Worm (Caenorhabditis elegans): ENCODE measurements around the gene mrps-25.

- TF ChIP-seq F49E8.2 (tag; optimal IDR thresholded peaks at IDR 0.05; ENCODE audit: insufficient read depth) = no peak
- no peak for TF ChIP-seq snpc-4 (GFP tag; optimal IDR thresholded peaks at IDR 0.05)
- TF ChIP-seq snpc-4 (tag; optimal IDR thresholded peaks at IDR 0.05) = no peak
- TF ChIP-seq xnd-1 (tag; optimal IDR thresholded peaks at IDR 0.05) = no peak
- no peak for TF ChIP-seq hlh-12 (tag; optimal IDR thresholded peaks at IDR 0.05)
- no peak for TF ChIP-seq sdz-38 (tag; optimal IDR thresholded peaks at IDR 0.05)
- TF ChIP-seq snpc-1.1 (tag; optimal IDR thresholded peaks at IDR 0.05; ENCODE audit: insufficient read depth) = no peak
- TF ChIP-seq nhr-80 (tag; optimal IDR thresholded peaks at IDR 0.05) = no peak
- no peak for TF ChIP-seq nhr-90 (tag; optimal IDR thresholded peaks at IDR 0.05)
- no peak for TF ChIP-seq unc-62 (GFP tag; optimal IDR thresholded peaks at IDR 0.05)
- no peak for TF ChIP-seq lin-40 (tag; optimal IDR thresholded peaks at IDR 0.05)
Observed at ce11 chrIV:1096154-1096553, 39.5 kb downstream of the mrps-25 start.

Measured in whole organism, young adult.